Fruit fly (Drosophila melanogaster): ENCODE measurements around the gene Gtpx.

Gene Gtpx

DNA sequence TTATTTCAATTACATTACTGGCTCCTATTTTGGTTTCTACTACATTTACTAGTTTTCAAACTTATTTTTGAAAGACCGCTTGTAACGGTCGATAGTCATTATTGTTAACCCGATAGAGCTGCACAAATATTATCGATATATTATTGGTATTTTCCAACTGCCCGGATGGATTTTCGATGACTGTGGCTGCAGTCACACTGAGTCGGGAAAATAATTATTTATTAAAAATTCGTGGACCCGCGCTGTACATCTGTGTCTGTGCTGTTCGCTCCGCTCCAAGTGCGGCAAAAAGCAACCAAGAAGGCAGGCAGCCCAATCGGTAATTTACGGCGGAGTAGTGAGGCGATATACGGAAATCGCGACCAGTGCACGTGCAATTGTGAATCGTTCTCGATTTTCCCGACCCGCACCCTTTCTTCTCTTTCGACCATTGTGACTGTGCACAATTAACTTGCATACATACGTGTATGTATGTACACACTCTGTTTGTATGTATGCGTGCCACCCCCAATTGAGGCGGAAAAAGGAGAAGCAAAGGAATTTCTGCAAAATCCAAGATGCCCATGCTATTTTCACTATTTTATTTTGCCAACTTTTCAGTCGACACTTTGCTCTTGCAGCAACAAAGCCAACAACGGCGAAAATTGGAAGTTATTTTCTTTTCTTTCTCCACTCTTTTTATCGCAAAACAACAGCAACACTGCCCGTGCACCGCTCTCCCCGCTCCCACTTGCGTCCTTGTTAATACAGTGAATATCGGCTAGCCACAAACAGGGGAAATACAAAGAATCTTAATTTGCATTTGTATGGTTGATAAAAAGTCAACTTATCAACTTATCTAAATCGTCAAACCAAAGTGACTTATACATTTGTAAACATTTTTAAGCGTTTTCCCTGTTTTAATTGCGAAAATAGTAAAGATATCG lies 22.3 kb upstream of the Gtpx start, which contains the start of gene ZnT63C:
Gene ZnT63C (plus strand): TSS at position 175 of the 926 bp plus-strand sequence.
- peak; percentile 93 for TF ChIP-seq tna (GFP tag; IDR thresholded peaks at IDR 0.05; ENCODE audit: partially characterized antibody)
- TF ChIP-seq CG11696 (GFP tag; IDR thresholded peaks at IDR 0.05): no peak
- TF ChIP-seq mld (GFP tag; IDR thresholded peaks at IDR 0.05; ENCODE audit: partially characterized antibody): peak; percentile 66
- TF ChIP-seq oc (tag; optimal IDR thresholded peaks at IDR 0.05): no peak
- TF ChIP-seq CG10321 (GFP tag; IDR thresholded peaks at IDR 0.05): no peak
- TF ChIP-seq MESR4 (GFP tag; optimal IDR thresholded peaks at IDR 0.05): peak; percentile 92
- no peak for TF ChIP-seq gro (GFP tag; optimal IDR thresholded peaks at IDR 0.05)
- no peak for TF ChIP-seq H2.0 (GFP tag; IDR thresholded peaks at IDR 0.05)
- no peak for TF ChIP-seq schlank (tag; optimal IDR thresholded peaks at IDR 0.05)
- no peak for TF ChIP-seq sqz (GFP tag; optimal IDR thresholded peaks at IDR 0.05)
- no peak for TF ChIP-seq CG4854 (GFP tag; optimal IDR thresholded peaks at IDR 0.05)
- TF ChIP-seq tll (GFP tag; optimal IDR thresholded peaks at IDR 0.05): no peak
- no peak for TF ChIP-seq az2 (GFP tag; optimal IDR thresholded peaks at IDR 0.05)
- TF ChIP-seq esg (GFP tag; conservative IDR thresholded peaks at IDR 0.05): no peak
- no peak for TF ChIP-seq CG10979 (tag; optimal IDR thresholded peaks at IDR 0.05)
- no peak for TF ChIP-seq ftz-f1 (GFP tag; optimal IDR thresholded peaks at IDR 0.05)
- TF ChIP-seq CG7271 (tag; optimal IDR thresholded peaks at IDR 0.05): no peak
- TF ChIP-seq ttk (GFP tag; IDR thresholded peaks at IDR 0.05): peak; percentile 22; the same call in 1 of the 2 replicates
- TF ChIP-seq Lim3 (GFP tag; IDR thresholded peaks at IDR 0.05): no peak
- TF ChIP-seq dm (GFP tag; optimal IDR thresholded peaks at IDR 0.05): peak; percentile 21
- no peak for TF ChIP-seq Sin3A (optimal IDR thresholded peaks at IDR 0.05)
- peak; percentile 84 for TF ChIP-seq CG15479 (GFP tag; optimal IDR thresholded peaks at IDR 0.05)
- no peak for TF ChIP-seq CG4328 (GFP tag; optimal IDR thresholded peaks at IDR 0.05)
- TF ChIP-seq chm (GFP tag; IDR thresholded peaks at IDR 0.05): peak; percentile 72
- TF ChIP-seq hth (optimal IDR thresholded peaks at IDR 0.05): no peak
- TF ChIP-seq CG2120 (GFP tag; optimal IDR thresholded peaks at IDR 0.05): no peak
- TF ChIP-seq CrebB (tag; optimal IDR thresholded peaks at IDR 0.05): peak; percentile 6
- peak; percentile 28; the same call in 1 of the 2 replicates for TF ChIP-seq ara (GFP tag; IDR thresholded peaks at IDR 0.05)
- no peak for TF ChIP-seq CG8281 (tag; optimal IDR thresholded peaks at IDR 0.05)
- TF ChIP-seq pita (GFP tag; optimal IDR thresholded peaks at IDR 0.05): no peak
- TF ChIP-seq mirr (GFP tag; optimal IDR thresholded peaks at IDR 0.05): peak; percentile 27
- TF ChIP-seq B-H2 (GFP tag; optimal IDR thresholded peaks at IDR 0.05): no peak
- no peak for TF ChIP-seq ro (GFP tag; IDR thresholded peaks at IDR 0.05)
- no peak for TF ChIP-seq her (GFP tag; optimal IDR thresholded peaks at IDR 0.05)
- peak; percentile 97 for TF ChIP-seq Myb (GFP tag; optimal IDR thresholded peaks at IDR 0.05)
- TF ChIP-seq CG7372 (GFP tag; IDR thresholded peaks at IDR 0.05): no peak
- no peak for TF ChIP-seq CG6272 (GFP tag; IDR thresholded peaks at IDR 0.05)
- no peak for TF ChIP-seq Optix (GFP tag; IDR thresholded peaks at IDR 0.05)
- TF ChIP-seq CG12659 (GFP tag; optimal IDR thresholded peaks at IDR 0.05): peak; percentile 67
- no peak for TF ChIP-seq Hr51 (GFP tag; optimal IDR thresholded peaks at IDR 0.05)
- no peak for TF ChIP-seq CG8359 (GFP tag; optimal IDR thresholded peaks at IDR 0.05; ENCODE audit: borderline replicate concordance)
- no peak for TF ChIP-seq CG43689 (GFP tag; IDR thresholded peaks at IDR 0.05)
- TF ChIP-seq hbn (GFP tag; IDR thresholded peaks at IDR 0.05; ENCODE audit: partially characterized antibody): peak; percentile 70
- no peak for TF ChIP-seq CG12391 (tag; optimal IDR thresholded peaks at IDR 0.05)
- no peak for TF ChIP-seq phol (tag; optimal IDR thresholded peaks at IDR 0.05)
- no peak for TF ChIP-seq CG14710 (tag; optimal IDR thresholded peaks at IDR 0.05)
- TF ChIP-seq CG16863 (GFP tag; optimal IDR thresholded peaks at IDR 0.05): no peak
- TF ChIP-seq CG18599 (GFP tag; optimal IDR thresholded peaks at IDR 0.05): no peak
- peak; percentile 7 for TF ChIP-seq Ets97D (GFP tag; optimal IDR thresholded peaks at IDR 0.05)
